Worm (Caenorhabditis elegans) whole organism, L2 larva: ENCODE data around the gene T01D1.5.

Experiments
- F13H6.1 ChIP-seq: sonication (generic microtip); optimal IDR thresholded peaks from 2 replicates; lab custom pipeline; 2016; ENCODE audit warnings: missing genetic modification characterization, missing compliant biosample characterization
- Y55F3AM.14 ChIP-seq: fragments of 200-800 bp; sonication (Bioruptor generic); optimal IDR thresholded peaks from 2 replicates; lab custom pipeline; 2018; ENCODE audit warnings: mild to moderate bottlenecking, missing genetic modification characterization, missing compliant biosample characterization
- ZK546.5 ChIP-seq: sonication (generic microtip); optimal IDR thresholded peaks from 2 replicates; lab custom pipeline; 2017; ENCODE audit warnings: missing biosample characterization, missing genetic modification characterization
- alr-1 ChIP-seq: fragments of 150-350 bp; optimal IDR thresholded peaks from 2 replicates; lab custom pipeline; 2014; ENCODE audit warnings: missing biosample characterization, missing genetic modification characterization
- aly-2 ChIP-seq: fragments of 150-350 bp; optimal IDR thresholded peaks from 2 replicates; lab custom pipeline; 2014; ENCODE audit warnings: missing biosample characterization, missing genetic modification characterization
- ama-1 ChIP-seq: fragments of 150-350 bp; optimal IDR thresholded peaks from 2 replicates; lab custom pipeline; 2018; ENCODE audit warnings: inconsistent platforms
- ceh-16 ChIP-seq: fragments of 150-350 bp; optimal IDR thresholded peaks from 2 replicates; lab custom pipeline; 2014; ENCODE audit warnings: missing biosample characterization, missing genetic modification characterization
- ceh-82 ChIP-seq: fragments of 150-350 bp; optimal IDR thresholded peaks from 2 replicates; lab custom pipeline; 2014; ENCODE audit warnings: missing biosample characterization, missing genetic modification characterization
- crh-2 ChIP-seq: sonication (generic microtip); optimal IDR thresholded peaks from 2 replicates; lab custom pipeline; 2017; ENCODE audit warnings: missing biosample characterization, missing genetic modification characterization
- dmd-4 ChIP-seq: sonication (generic microtip); optimal IDR thresholded peaks from 2 replicates; lab custom pipeline; 2017; ENCODE audit warnings: missing biosample characterization, missing genetic modification characterization
- egl-27 ChIP-seq: sonication (generic microtip); optimal IDR thresholded peaks from 3 replicates; lab custom pipeline; 2017; ENCODE audit warnings: missing biosample characterization, missing genetic modification reagents, missing genetic modification characterization
- elt-1 ChIP-seq: fragments of 150-350 bp; optimal IDR thresholded peaks from 2 replicates; lab custom pipeline; 2014; ENCODE audit warnings: missing biosample characterization, missing genetic modification characterization
- elt-3 ChIP-seq: sonication (generic microtip); optimal IDR thresholded peaks from 2 replicates; lab custom pipeline; 2017; ENCODE audit warnings: missing biosample characterization, missing genetic modification characterization
- fos-1 ChIP-seq: fragments of 150-350 bp; optimal IDR thresholded peaks from 2 replicates; lab custom pipeline; 2014; ENCODE audit warnings: missing biosample characterization, missing genetic modification characterization
- lin-11 ChIP-seq: fragments of 150-350 bp; sonication (generic microtip); optimal IDR thresholded peaks from 2 replicates; lab custom pipeline; 2014; ENCODE audit warnings: missing biosample characterization, missing genetic modification characterization, inconsistent platforms, mixed read lengths
- lin-13 ChIP-seq: fragments of 150-350 bp; optimal IDR thresholded peaks from 2 replicates; lab custom pipeline; 2014; ENCODE audit warnings: missing biosample characterization, missing genetic modification reagents, missing genetic modification characterization
- lin-39 ChIP-seq: fragments of 150-350 bp; optimal IDR thresholded peaks from 2 replicates; lab custom pipeline; 2014; ENCODE audit warnings: missing biosample characterization, missing genetic modification reagents, missing genetic modification characterization
- lsy-2 ChIP-seq, 2 experiments: fragments of 150-350 bp in 1 of 2; sonication (generic microtip) in 1 of 2; optimal IDR thresholded peaks; 2 replicates each; lab custom pipeline; 2014 to 2017; ENCODE audit warnings: missing biosample characterization in 2 of 2, missing genetic modification characterization in 2 of 2
- mab-5 ChIP-seq: fragments of 150-350 bp; optimal IDR thresholded peaks from 2 replicates; lab custom pipeline; 2014; ENCODE audit warnings: missing biosample characterization, missing genetic modification characterization
- mbf-1 ChIP-seq: sonication (generic microtip); optimal IDR thresholded peaks from 2 replicates; lab custom pipeline; 2017; ENCODE audit warnings: missing biosample characterization, missing genetic modification characterization
- nhr-10 ChIP-seq: sonication (generic microtip); optimal IDR thresholded peaks from 2 replicates; lab custom pipeline; 2017; ENCODE audit warnings: missing biosample characterization, missing genetic modification characterization
- nhr-11 ChIP-seq: fragments of 150-350 bp; optimal IDR thresholded peaks from 2 replicates; lab custom pipeline; 2014; ENCODE audit warnings: missing biosample characterization, missing genetic modification characterization
- nhr-12 ChIP-seq: fragments of 150-350 bp; optimal IDR thresholded peaks from 2 replicates; lab custom pipeline; 2014; ENCODE audit warnings: missing biosample characterization, missing genetic modification characterization
- nhr-129 ChIP-seq: fragments of 150-350 bp; optimal IDR thresholded peaks from 2 replicates; lab custom pipeline; 2014; ENCODE audit warnings: missing biosample characterization, missing genetic modification characterization
- nhr-21 ChIP-seq: fragments of 150-350 bp; optimal IDR thresholded peaks from 2 replicates; lab custom pipeline; 2014; ENCODE audit warnings: missing biosample characterization, missing genetic modification characterization
- nhr-23 ChIP-seq: fragments of 150-350 bp; optimal IDR thresholded peaks from 2 replicates; lab custom pipeline; 2014; ENCODE audit warnings: missing biosample characterization, missing genetic modification reagents, missing genetic modification characterization
- nhr-25 ChIP-seq: fragments of 150-350 bp; sonication (generic microtip); optimal IDR thresholded peaks from 3 replicates; lab custom pipeline; 2014; ENCODE audit warnings: missing biosample characterization, missing genetic modification characterization
- nhr-6 ChIP-seq: fragments of 150-350 bp; optimal IDR thresholded peaks from 2 replicates; lab custom pipeline; 2014; ENCODE audit warnings: missing biosample characterization, missing genetic modification characterization
- nhr-77 ChIP-seq: fragments of 150-350 bp; optimal IDR thresholded peaks from 2 replicates; lab custom pipeline; 2014; ENCODE audit warnings: missing biosample characterization, missing genetic modification characterization
- peb-1 ChIP-seq: fragments of 150-350 bp; optimal IDR thresholded peaks from 2 replicates; lab custom pipeline; 2014; ENCODE audit warnings: missing biosample characterization, missing genetic modification characterization
- sem-4 ChIP-seq: fragments of 150-350 bp; optimal IDR thresholded peaks from 2 replicates; lab custom pipeline; 2014; ENCODE audit warnings: missing biosample characterization, missing genetic modification reagents, missing genetic modification characterization
- skn-1 ChIP-seq: sonication (generic microtip); optimal IDR thresholded peaks from 2 replicates; lab custom pipeline; 2017; ENCODE audit warnings: missing biosample characterization, missing genetic modification characterization
- sma-3 ChIP-seq: sonication (generic microtip); optimal IDR thresholded peaks from 2 replicates; lab custom pipeline; 2016; ENCODE audit warnings: missing genetic modification reagents, missing genetic modification characterization, missing compliant biosample characterization
- sma-9 ChIP-seq, 2 experiments: fragments of 150-350 bp in 1 of 2; sonication (generic microtip) in 1 of 2; optimal IDR thresholded peaks; 2 replicates each; lab custom pipeline; 2014 to 2016; ENCODE audit warnings: missing genetic modification characterization in 2 of 2, mild to moderate bottlenecking in 1 of 2, missing biosample characterization in 1 of 2, missing compliant biosample characterization in 1 of 2, missing genetic modification reagents in 1 of 2, moderate library complexity in 1 of 2
- snpc-4 ChIP-seq: fragments of 150-350 bp; optimal IDR thresholded peaks from 2 replicates; lab custom pipeline; 2014; ENCODE audit warnings: missing biosample characterization, missing genetic modification characterization
- unc-39 ChIP-seq: fragments of 150-350 bp; optimal IDR thresholded peaks from 2 replicates; lab custom pipeline; 2014; ENCODE audit warnings: missing biosample characterization, missing genetic modification characterization
- unc-55 ChIP-seq: fragments of 150-350 bp; sonication (generic microtip); optimal IDR thresholded peaks from 3 replicates; lab custom pipeline; 2014; ENCODE audit warnings: missing biosample characterization, missing genetic modification reagents, missing genetic modification characterization
- unc-62 ChIP-seq: fragments of 150-350 bp; optimal IDR thresholded peaks from 2 replicates; lab custom pipeline; 2014; ENCODE audit warnings: missing biosample characterization, missing genetic modification reagents, missing genetic modification characterization
- zag-1 ChIP-seq: fragments of 150-350 bp; optimal IDR thresholded peaks from 2 replicates; lab custom pipeline; 2014; ENCODE audit warnings: missing biosample characterization, missing genetic modification characterization
- ztf-1 ChIP-seq: fragments of 200-800 bp; sonication (Bioruptor generic); conservative IDR thresholded peaks from 2 replicates; pipeline ENCODE4 v1.3.6; 2022; ENCODE audit warnings: missing genetic modification characterization, missing compliant biosample characterization
- ztf-11 ChIP-seq: sonication (generic microtip); optimal IDR thresholded peaks from 2 replicates; lab custom pipeline; 2017; ENCODE audit warnings: missing biosample characterization, missing genetic modification characterization
- ztf-4 ChIP-seq: fragments of 150-350 bp; optimal IDR thresholded peaks from 2 replicates; lab custom pipeline; 2014; ENCODE audit warnings: missing biosample characterization, missing genetic modification characterization

T01D1.5 gene

DNA sequence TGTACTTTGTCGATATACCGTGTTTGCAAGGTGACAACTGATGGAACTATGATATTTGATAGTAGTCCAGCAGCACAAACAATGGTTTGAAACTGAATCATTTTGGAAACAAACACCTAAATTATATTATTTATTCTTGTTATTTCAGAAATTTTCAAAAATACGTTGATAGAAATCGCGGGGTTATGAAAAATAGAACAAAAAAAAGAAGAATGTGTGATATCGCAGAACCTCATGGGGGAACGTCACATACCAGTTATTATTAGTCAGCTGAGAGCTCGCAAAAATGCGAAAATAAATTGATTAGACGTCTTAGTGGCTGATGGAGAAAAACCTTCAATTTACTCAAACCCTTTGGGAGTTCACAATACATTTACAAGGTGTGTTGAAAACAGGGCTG lies at the start of gene T01D1.5:
TSS of gene T01D1.5 (minus strand) at position 101 of the 400 bp plus-strand sequence.
- TF ChIP-seq nhr-10 (tag; lab: Kevin White, UChicago), result no peak
- TF ChIP-seq ztf-11 (tag; lab: Kevin White, UChicago), result no peak
- no peak for TF ChIP-seq fos-1 (tag; lab: Kevin White, UChicago)
- TF ChIP-seq aly-2 (tag; lab: Kevin White, UChicago), result no peak
- TF ChIP-seq elt-3 (tag; lab: Kevin White, UChicago), result no peak
- no peak for TF ChIP-seq nhr-6 (tag; lab: Kevin White, UChicago)
- TF ChIP-seq mbf-1 (tag; lab: Kevin White, UChicago), result no peak
- no peak for TF ChIP-seq unc-39 (tag; lab: Kevin White, UChicago)
- no peak for TF ChIP-seq nhr-25 (tag; lab: Kevin White, UChicago)
- TF ChIP-seq F13H6.1 (tag; lab: Kevin White, UChicago), result no peak
- no peak for TF ChIP-seq elt-1
- TF ChIP-seq nhr-21 (tag; lab: Kevin White, UChicago), result no peak
- TF ChIP-seq nhr-129, result no peak
- no peak for TF ChIP-seq egl-27 (tag; lab: Kevin White, UChicago)

DNA sequence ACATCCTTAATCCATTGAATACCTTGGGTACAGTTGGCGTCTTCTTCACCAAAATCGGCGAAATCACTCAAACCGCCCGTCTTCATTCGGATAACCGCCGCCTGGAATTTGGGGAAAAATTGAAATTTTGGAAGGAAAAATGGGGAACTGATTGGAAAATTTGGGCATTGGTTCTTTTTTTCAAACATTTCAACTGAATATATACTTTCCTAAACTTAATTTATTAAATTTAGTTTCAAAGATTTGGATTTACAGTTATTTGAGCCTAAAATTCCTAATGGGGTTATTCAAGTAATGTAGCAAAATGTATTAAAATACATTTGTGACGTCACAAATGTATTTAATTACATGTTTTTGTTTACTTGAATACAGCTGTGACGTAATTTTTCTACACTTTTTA lies 48.9 kb upstream of the T01D1.5 start, which contains the start of gene laat-1:
TSS of gene laat-1 (minus strand) at position 101 of the 400 bp plus-strand sequence.
- TF ChIP-seq ama-1 (lab: Kevin White, UChicago) (no peak), ZK546.5 (tag; lab: Kevin White, UChicago) (no peak), sma-9 (GFP tag; optimal IDR thresholded peaks at IDR 0.05; lab: Kevin White, UChicago) (no peak), sma-9 (tag; optimal IDR thresholded peaks at IDR 0.05; lab: Kevin White, UChicago) (no peak), snpc-4 (tag; lab: Kevin White, UChicago) (no peak), ztf-11 (tag; lab: Kevin White, UChicago) (no peak), lin-11 (tag; lab: Kevin White, UChicago) (no peak)

DNA sequence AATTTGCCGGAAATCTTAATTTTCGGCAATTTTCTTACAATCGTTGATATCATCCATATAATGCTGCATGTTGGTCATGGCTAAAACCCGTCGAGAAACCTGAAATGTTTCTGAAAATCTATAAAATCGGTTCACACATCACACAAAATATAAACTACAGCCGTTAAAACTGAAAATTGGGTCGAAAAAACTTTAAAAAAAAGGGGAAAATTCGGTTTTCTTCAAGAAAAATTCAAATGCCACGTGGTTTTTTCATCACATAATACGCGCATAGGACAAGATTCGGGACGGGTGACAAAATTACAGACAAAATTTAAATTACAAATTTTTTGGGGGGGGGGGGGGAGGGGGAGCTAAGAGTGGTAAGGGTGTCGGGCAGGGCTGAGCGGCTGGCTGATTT lies 43.8 kb upstream of the T01D1.5 start, which contains the start of gene Y43H11AL.1:
TSS of gene Y43H11AL.1 (minus strand) at position 101 of the 400 bp plus-strand sequence.
- TF ChIP-seq mbf-1 (tag; lab: Kevin White, UChicago), result no peak
- TF ChIP-seq nhr-21 (tag; lab: Kevin White, UChicago), result no peak
- no peak for TF ChIP-seq nhr-77
- no peak for TF ChIP-seq nhr-11 (tag; lab: Kevin White, UChicago)
- no peak for TF ChIP-seq alr-1 (tag; lab: Kevin White, UChicago)
- TF ChIP-seq zag-1 (tag; lab: Kevin White, UChicago), result no peak
- no peak for TF ChIP-seq mab-5
- TF ChIP-seq ceh-16 (tag; lab: Kevin White, UChicago), result no peak
- TF ChIP-seq nhr-10 (tag; lab: Kevin White, UChicago), result no peak
- TF ChIP-seq aly-2 (tag; lab: Kevin White, UChicago), result no peak
- TF ChIP-seq lin-13 (GFP tag; lab: Kevin White, UChicago), result no peak
- TF ChIP-seq elt-3 (tag; lab: Kevin White, UChicago), result no peak
- no peak for TF ChIP-seq peb-1

- TF ChIP-seq F13H6.1 (tag; lab: Kevin White, UChicago) (peak; percentile 87), ceh-16 (tag; lab: Kevin White, UChicago) (peak; percentile 11), egl-27 (tag; lab: Kevin White, UChicago) (peak; percentile 69), elt-1 (no peak), unc-62 (peak; percentile 68), ZK546.5 (tag; lab: Kevin White, UChicago) (no peak), nhr-11 (tag; lab: Kevin White, UChicago) (no peak), lin-13 (GFP tag; lab: Kevin White, UChicago) (peak; percentile 63), skn-1 (tag; lab: Kevin White, UChicago) (no peak), nhr-129 (peak; percentile 89), unc-55 (GFP tag; lab: Kevin White, UChicago) (peak; percentile 81), nhr-77 (no peak), nhr-25 (tag; lab: Kevin White, UChicago) (peak; percentile 92), Y55F3AM.14 (GFP tag; lab: Kevin White, UChicago) (peak; percentile 58), sma-9 (GFP tag; optimal IDR thresholded peaks at IDR 0.05; lab: Kevin White, UChicago) (no peak), sma-9 (tag; optimal IDR thresholded peaks at IDR 0.05; lab: Kevin White, UChicago) (no peak), peb-1 (no peak), nhr-23 (tag; lab: Kevin White, UChicago) (no peak), lin-11 (tag; lab: Kevin White, UChicago) (no peak), fos-1 (tag; lab: Kevin White, UChicago) (peak; percentile 78), snpc-4 (tag; lab: Kevin White, UChicago) (peak; percentile 15), sma-3 (GFP tag; lab: Kevin White, UChicago) (peak; percentile 75), zag-1 (tag; lab: Kevin White, UChicago) (peak; percentile 62), crh-2 (peak; percentile 76), ztf-4 (peak; percentile 54), aly-2 (tag; lab: Kevin White, UChicago) (no peak), nhr-21 (tag; lab: Kevin White, UChicago) (peak; percentile 69), sem-4 (tag; lab: Kevin White, UChicago) (peak; percentile 64), mab-5 (peak; percentile 75), ztf-11 (tag; lab: Kevin White, UChicago) (no peak), lsy-2 (tag; optimal IDR thresholded peaks at IDR 0.05; lab: Kevin White, UChicago) (peak in 1 of 2 experiments; percentile 75), nhr-12 (no peak), dmd-4 (tag; lab: Kevin White, UChicago) (no peak), ceh-82 (no peak), ztf-1 (no peak), elt-3 (tag; lab: Kevin White, UChicago) (no peak), lin-39 (tag; lab: Kevin White, UChicago) (peak; percentile 41)
Observed at ce11 chrII:221212-221611, 32.3 kb upstream of the T01D1.5 start.
